Fruit fly (Drosophila melanogaster) whole organism, embryonic: ENCODE measurements around the gene lbe.

ENCODE experiments used
- Bgb ChIP-seq: fragments of 200-800 bp; sonication (Bioruptor generic); IDR thresholded peaks from 2 replicates; pipeline ENCODE4 v1.3.6; 2022; ENCODE audit warnings: missing biosample characterization, missing genetic modification characterization; ENCODE audit not compliant: partially characterized antibody
- CG10565 ChIP-seq: fragments of 200-800 bp; sonication (Bioruptor generic); optimal IDR thresholded peaks from 3 replicates; lab custom pipeline; 2016; ENCODE audit warnings: missing biosample characterization, mild to moderate bottlenecking, missing genetic modification characterization
- CG11085 ChIP-seq: fragments of 200-800 bp; sonication (Bioruptor generic); IDR thresholded peaks from 2 replicates; pipeline ENCODE4 v1.3.6; 2022; ENCODE audit warnings: missing biosample characterization, missing genetic modification characterization
- CG11695 ChIP-seq: fragments of 200-800 bp; sonication (Bioruptor generic); IDR thresholded peaks from 3 replicates; pipeline ENCODE4 v1.3.6; 2022; ENCODE audit warnings: missing biosample characterization, missing genetic modification characterization
- CG12391 ChIP-seq: fragments of 200-800 bp; sonication (Bioruptor generic); optimal IDR thresholded peaks from 3 replicates; lab custom pipeline; 2018; ENCODE audit warnings: missing biosample characterization, mild to moderate bottlenecking, missing genetic modification characterization, moderate library complexity
- CG12659 ChIP-seq: fragments of 200-800 bp; sonication (Bioruptor generic); optimal IDR thresholded peaks from 3 replicates; lab custom pipeline; 2017; ENCODE audit warnings: mild to moderate bottlenecking, missing biosample characterization, missing genetic modification reagents, missing genetic modification characterization
- CG12769 ChIP-seq: fragments of 200-800 bp; sonication (Bioruptor generic); optimal IDR thresholded peaks from 2 replicates; lab custom pipeline; 2019; ENCODE audit warnings: missing biosample characterization, mild to moderate bottlenecking, missing genetic modification characterization, moderate library complexity
- CG13123 ChIP-seq: fragments of 200-800 bp; sonication (Bioruptor generic); optimal IDR thresholded peaks from 2 replicates; lab custom pipeline; 2016; ENCODE audit warnings: missing biosample characterization, missing genetic modification characterization
- CG14710 ChIP-seq: fragments of 200-800 bp; sonication (Bioruptor generic); optimal IDR thresholded peaks from 3 replicates; lab custom pipeline; 2019; ENCODE audit warnings: missing biosample characterization, mild to moderate bottlenecking, missing genetic modification characterization, moderate library complexity
- CG18476 ChIP-seq: fragments of 200-800 bp; sonication (Bioruptor generic); optimal IDR thresholded peaks from 2 replicates; lab custom pipeline; 2016; ENCODE audit warnings: missing biosample characterization, mild to moderate bottlenecking, missing genetic modification characterization
- CG2712 ChIP-seq: fragments of 200-800 bp; optimal IDR thresholded peaks from 3 replicates; lab custom pipeline; 2019; ENCODE audit warnings: missing biosample characterization, mild to moderate bottlenecking, missing genetic modification characterization, moderate library complexity
- CG31365 ChIP-seq: fragments of 200-800 bp; sonication (Bioruptor generic); optimal IDR thresholded peaks from 2 replicates; lab custom pipeline; 2018; ENCODE audit warnings: missing biosample characterization, mild to moderate bottlenecking, missing genetic modification characterization
- CG4424 ChIP-seq: fragments of 200-800 bp; sonication (Bioruptor generic); optimal IDR thresholded peaks from 3 replicates; lab custom pipeline; 2016; ENCODE audit warnings: missing biosample characterization, missing genetic modification characterization
- CG4707 ChIP-seq: fragments of 200-800 bp; sonication (Bioruptor generic); optimal IDR thresholded peaks from 2 replicates; lab custom pipeline; 2018; ENCODE audit warnings: missing biosample characterization, mild to moderate bottlenecking, missing genetic modification characterization, moderate library complexity
- CG4820 ChIP-seq: fragments of 200-800 bp; sonication (Bioruptor generic); optimal IDR thresholded peaks from 3 replicates; lab custom pipeline; 2016; ENCODE audit warnings: missing biosample characterization, missing genetic modification characterization
- CG7963 ChIP-seq: fragments of 200-800 bp; sonication (Bioruptor generic); IDR thresholded peaks from 3 replicates; pipeline ENCODE4 v1.3.6; 2022; ENCODE audit warnings: missing biosample characterization, missing genetic modification characterization; ENCODE audit not compliant: partially characterized antibody
- CG8359 ChIP-seq: fragments of 200-800 bp; sonication (Bioruptor generic); optimal IDR thresholded peaks from 2 replicates; lab custom pipeline; 2017; ENCODE audit warnings: missing biosample characterization, mild to moderate bottlenecking, missing genetic modification characterization, borderline replicate concordance
- CG8765 ChIP-seq: fragments of 200-800 bp; sonication (Bioruptor generic); IDR thresholded peaks from 2 replicates; pipeline ENCODE4 v1.3.6; 2022; ENCODE audit warnings: missing biosample characterization, missing genetic modification characterization
- CG8924 ChIP-seq: fragments of 200-800 bp; optimal IDR thresholded peaks from 3 replicates; lab custom pipeline; 2019; ENCODE audit warnings: missing biosample characterization, mild to moderate bottlenecking, missing genetic modification characterization, moderate library complexity
- CG9215 ChIP-seq: fragments of 200-800 bp; sonication (Bioruptor generic); IDR thresholded peaks from 2 replicates; pipeline ENCODE4 v1.3.6; 2022; ENCODE audit warnings: missing biosample characterization, missing genetic modification characterization
- Dp ChIP-seq: fragments of 200-800 bp; sonication (Bioruptor generic); optimal IDR thresholded peaks from 2 replicates; lab custom pipeline; 2018; ENCODE audit warnings: missing biosample characterization, mild to moderate bottlenecking, missing genetic modification characterization, moderate library complexity
- ERR ChIP-seq: fragments of 200-800 bp; sonication (Bioruptor generic); optimal IDR thresholded peaks from 2 replicates; lab custom pipeline; 2016; ENCODE audit warnings: missing biosample characterization, missing genetic modification characterization
- Fer2 ChIP-seq: fragments of 200-800 bp; sonication (Bioruptor generic); optimal IDR thresholded peaks from 2 replicates; lab custom pipeline; 2018; ENCODE audit warnings: missing biosample characterization, mild to moderate bottlenecking, missing genetic modification characterization, moderate library complexity
- HLHmδ ChIP-seq: fragments of 200-800 bp; sonication (Bioruptor generic); optimal IDR thresholded peaks from 2 replicates; lab custom pipeline; 2018; ENCODE audit warnings: missing biosample characterization, mild to moderate bottlenecking, missing genetic modification characterization, moderate library complexity
- Hey ChIP-seq: fragments of 200-800 bp; sonication (Bioruptor generic); optimal IDR thresholded peaks from 3 replicates; lab custom pipeline; 2018; ENCODE audit warnings: missing biosample characterization, mild to moderate bottlenecking, missing genetic modification characterization
- Lhr ChIP-seq: fragments of 200-800 bp; sonication (Bioruptor generic); optimal IDR thresholded peaks from 3 replicates; lab custom pipeline; 2017; ENCODE audit warnings: mild to moderate bottlenecking, missing biosample characterization, missing genetic modification reagents, missing genetic modification characterization
- Oaz ChIP-seq: fragments of 200-800 bp; sonication (Bioruptor generic); IDR thresholded peaks from 2 replicates; pipeline ENCODE4 v1.3.6; 2022; ENCODE audit warnings: missing biosample characterization, missing genetic modification characterization
- Taf1 ChIP-seq: fragments of 200-800 bp; sonication (Bioruptor generic); IDR thresholded peaks from 2 replicates; pipeline ENCODE4 v1.3.6; 2022; ENCODE audit warnings: missing biosample characterization, missing genetic modification characterization
- amos ChIP-seq: fragments of 200-800 bp; sonication (Bioruptor generic); IDR thresholded peaks from 2 replicates; pipeline ENCODE4 v1.3.6; 2022; ENCODE audit warnings: missing biosample characterization, missing genetic modification characterization; ENCODE audit not compliant: partially characterized antibody
- az2 ChIP-seq: fragments of 200-800 bp; sonication (Bioruptor generic); optimal IDR thresholded peaks from 3 replicates; lab custom pipeline; 2016; ENCODE audit warnings: missing biosample characterization, missing genetic modification characterization
- br ChIP-seq: fragments of >200 bp; optimal IDR thresholded peaks from 2 replicates; lab custom pipeline; 2017
- cad ChIP-seq: fragments of >200 bp; optimal IDR thresholded peaks from 2 replicates; lab custom pipeline; 2017; ENCODE audit warnings: missing biosample characterization, missing genetic modification characterization
- ci ChIP-seq: fragments of 200-800 bp; sonication (Bioruptor generic); IDR thresholded peaks from 3 replicates; pipeline ENCODE4 v1.3.6; 2022; ENCODE audit warnings: missing biosample characterization, missing genetic modification characterization
- crol ChIP-seq: fragments of 200-800 bp; sonication (Bioruptor generic); IDR thresholded peaks from 2 replicates; pipeline ENCODE4 v1.3.6; 2022; ENCODE audit warnings: missing biosample characterization, missing genetic modification characterization
- fd64A ChIP-seq: fragments of 200-800 bp; sonication (Bioruptor generic); optimal IDR thresholded peaks from 3 replicates; lab custom pipeline; 2018; ENCODE audit warnings: missing biosample characterization, mild to moderate bottlenecking, missing genetic modification characterization
- fd96Cb ChIP-seq: fragments of 200-800 bp; sonication (Bioruptor generic); optimal IDR thresholded peaks from 2 replicates; lab custom pipeline; 2018; ENCODE audit warnings: missing biosample characterization, mild to moderate bottlenecking, missing genetic modification characterization, moderate library complexity
- gem ChIP-seq: fragments of 200-800 bp; sonication (Bioruptor generic); optimal IDR thresholded peaks from 2 replicates; lab custom pipeline; 2019; ENCODE audit warnings: missing biosample characterization, mild to moderate bottlenecking, missing genetic modification characterization, moderate library complexity
- grn ChIP-seq: fragments of 200-800 bp; sonication (Bioruptor generic); optimal IDR thresholded peaks from 3 replicates; lab custom pipeline; 2017; ENCODE audit warnings: missing biosample characterization, missing genetic modification characterization
- hth ChIP-seq: fragments of >200 bp; optimal IDR thresholded peaks from 2 replicates; lab custom pipeline; 2017; ENCODE audit warnings: inconsistent platforms
- lab ChIP-seq: fragments of 200-800 bp; sonication (Bioruptor generic); optimal IDR thresholded peaks from 3 replicates; lab custom pipeline; 2017; ENCODE audit warnings: missing biosample characterization, missing genetic modification characterization, mild to moderate bottlenecking, moderate library complexity, missing genetic modification reagents
- lola ChIP-seq, 3 experiments: fragments of >200 bp in 2 of 3; fragments of 200-800 bp in 1 of 3; sonication (Bioruptor generic) in 1 of 3; optimal IDR thresholded peaks; 2 replicates each; lab custom pipeline; 2017 to 2019; ENCODE audit warnings: missing biosample characterization in 3 of 3, missing genetic modification characterization in 3 of 3, mild to moderate bottlenecking in 1 of 3, moderate library complexity in 1 of 3
- oc ChIP-seq: fragments of 200-800 bp; sonication (Bioruptor generic); optimal IDR thresholded peaks from 2 replicates; lab custom pipeline; 2018; ENCODE audit warnings: missing biosample characterization, mild to moderate bottlenecking, missing genetic modification characterization, moderate library complexity
- psq ChIP-seq: fragments of 200-800 bp; sonication (Bioruptor generic); optimal IDR thresholded peaks from 2 replicates; lab custom pipeline; 2017; ENCODE audit warnings: missing biosample characterization, missing genetic modification characterization
- sim ChIP-seq: fragments of 200-800 bp; sonication (Bioruptor generic); IDR thresholded peaks from 2 replicates; pipeline ENCODE4 v1.3.6; 2022; ENCODE audit warnings: missing biosample characterization, missing genetic modification characterization
- slbo ChIP-seq: fragments of 200-800 bp; sonication (Bioruptor generic); IDR thresholded peaks from 2 replicates; pipeline ENCODE4 v1.3.6; 2022; ENCODE audit warnings: missing biosample characterization, missing genetic modification characterization
- sr ChIP-seq: fragments of 200-800 bp; sonication (Bioruptor generic); IDR thresholded peaks from 3 replicates; pipeline ENCODE4 v1.3.6; 2022; ENCODE audit warnings: missing biosample characterization, missing genetic modification characterization
- ssp ChIP-seq: fragments of 200-800 bp; sonication (Bioruptor generic); IDR thresholded peaks from 2 replicates; pipeline ENCODE4 v1.3.6; 2022; ENCODE audit warnings: missing biosample characterization, missing genetic modification characterization
- sug ChIP-seq: fragments of 200-800 bp; optimal IDR thresholded peaks from 2 replicates; lab custom pipeline; 2019; ENCODE audit warnings: missing biosample characterization, mild to moderate bottlenecking, missing genetic modification characterization, moderate library complexity
- toy ChIP-seq: fragments of 200-800 bp; sonication (Bioruptor generic); IDR thresholded peaks from 2 replicates; pipeline ENCODE4 v1.3.6; 2022; ENCODE audit warnings: missing biosample characterization, missing genetic modification characterization
- trem ChIP-seq: fragments of 200-800 bp; optimal IDR thresholded peaks from 3 replicates; lab custom pipeline; 2019; ENCODE audit warnings: missing biosample characterization, mild to moderate bottlenecking, missing genetic modification characterization, moderate library complexity
- zen2 ChIP-seq: fragments of 200-800 bp; sonication (Bioruptor generic); IDR thresholded peaks from 3 replicates; pipeline ENCODE4 v1.3.6; 2022; ENCODE audit warnings: missing biosample characterization, missing genetic modification characterization; ENCODE audit not compliant: partially characterized antibody

Gene lbe

dm6 chr3R:21419932-21420331 is 26.4 kb downstream of the lbe start (continued):
- TF ChIP-seq Fer2 (tag; lab: Kevin White, UChicago) = no peak
- no peak for TF ChIP-seq Bgb (GFP tag; lab: Robert Waterston, UW)
- TF ChIP-seq ci (GFP tag; lab: Robert Waterston, UW) = no peak
- TF ChIP-seq CG12391 = peak; percentile 53
- peak; percentile 37 for TF ChIP-seq CG4424
- TF ChIP-seq Oaz (GFP tag; lab: Robert Waterston, UW) = no peak
- peak; percentile 55; the same call in 2 of the 3 replicates for TF ChIP-seq CG11695
- no peak for TF ChIP-seq cad (GFP tag; lab: Kevin White, UChicago)
- TF ChIP-seq br (lab: Kevin White, UChicago) = no peak
- TF ChIP-seq sr (GFP tag; lab: Robert Waterston, UW) = no peak
- TF ChIP-seq Lhr (GFP tag; lab: Kevin White, UChicago) = no peak
- no peak for TF ChIP-seq fd64A (GFP tag; lab: Kevin White, UChicago)
- no peak for TF ChIP-seq psq (GFP tag; lab: Kevin White, UChicago)
- TF ChIP-seq fd96Cb (tag; lab: Kevin White, UChicago) = peak; percentile 65
- TF ChIP-seq lola (GFP tag; optimal IDR thresholded peaks at IDR 0.05; lab: Kevin White, UChicago) = peak in 1 of 3 experiments; percentile 55
- no peak for TF ChIP-seq ERR (GFP tag; lab: Kevin White, UChicago)
- no peak for TF ChIP-seq Taf1 (GFP tag; lab: Robert Waterston, UW)
- peak; percentile 75 for TF ChIP-seq gem (tag; lab: Kevin White, UChicago)
- peak; percentile 38 for TF ChIP-seq trem (tag; lab: Kevin White, UChicago)
- TF ChIP-seq CG8924 (tag; lab: Kevin White, UChicago) = peak; percentile 67
- TF ChIP-seq Hey = no peak
- TF ChIP-seq sug (tag; lab: Kevin White, UChicago) = no peak
- no peak for TF ChIP-seq CG4820 (GFP tag; lab: Kevin White, UChicago)
- no peak for TF ChIP-seq grn (GFP tag; lab: Kevin White, UChicago)
- peak; percentile 57 for TF ChIP-seq CG14710 (tag; lab: Kevin White, UChicago)
- TF ChIP-seq CG7963 (GFP tag; lab: Robert Waterston, UW) = no peak
- TF ChIP-seq ssp (GFP tag; lab: Robert Waterston, UW) = 0 out of 2 replicates have a peak, but pooled peaks have one; percentile 11
- TF ChIP-seq CG12659 (GFP tag; lab: Kevin White, UChicago) = peak; percentile 8
- no peak for TF ChIP-seq toy (GFP tag; lab: Robert Waterston, UW)
- TF ChIP-seq CG11085 (GFP tag; lab: Robert Waterston, UW) = 0 out of 2 replicates have a peak, but pooled peaks have one; percentile 19
- peak; percentile 84 for TF ChIP-seq CG2712 (tag; lab: Kevin White, UChicago)
- TF ChIP-seq crol (GFP tag; lab: Robert Waterston, UW) = no peak
- TF ChIP-seq CG18476 = peak; percentile 38
- TF ChIP-seq HLHmδ (GFP tag; lab: Kevin White, UChicago) = no peak
- TF ChIP-seq CG4707 = no peak
- no peak for TF ChIP-seq zen2 (GFP tag; lab: Robert Waterston, UW)
- TF ChIP-seq Dp (GFP tag; lab: Kevin White, UChicago) = no peak
- no peak for TF ChIP-seq amos (GFP tag; lab: Robert Waterston, UW)
- TF ChIP-seq sim (GFP tag; lab: Robert Waterston, UW) = no peak
- TF ChIP-seq CG13123 (GFP tag; lab: Kevin White, UChicago) = no peak
- TF ChIP-seq hth (lab: Kevin White, UChicago) = no peak
- TF ChIP-seq CG9215 = peak; percentile 57; the same call in 1 of the 2 replicates
- no peak for TF ChIP-seq az2
- no peak for TF ChIP-seq CG12769 (tag; lab: Kevin White, UChicago)
- TF ChIP-seq slbo (GFP tag; lab: Robert Waterston, UW) = no peak
- TF ChIP-seq oc = no peak
- no peak for TF ChIP-seq CG8359 (GFP tag; lab: Kevin White, UChicago)
- TF ChIP-seq lab (GFP tag; lab: Kevin White, UChicago) = peak; percentile 54
- no peak for TF ChIP-seq CG31365 (tag; lab: Kevin White, UChicago)
- peak; percentile 44; the same call in 1 of the 2 replicates for TF ChIP-seq CG8765 (GFP tag; lab: Robert Waterston, UW)
- no peak for TF ChIP-seq CG10565
